Worm (Caenorhabditis elegans): ENCODE measurements around the gene clec-197.

The clec-197 gene

DNA sequence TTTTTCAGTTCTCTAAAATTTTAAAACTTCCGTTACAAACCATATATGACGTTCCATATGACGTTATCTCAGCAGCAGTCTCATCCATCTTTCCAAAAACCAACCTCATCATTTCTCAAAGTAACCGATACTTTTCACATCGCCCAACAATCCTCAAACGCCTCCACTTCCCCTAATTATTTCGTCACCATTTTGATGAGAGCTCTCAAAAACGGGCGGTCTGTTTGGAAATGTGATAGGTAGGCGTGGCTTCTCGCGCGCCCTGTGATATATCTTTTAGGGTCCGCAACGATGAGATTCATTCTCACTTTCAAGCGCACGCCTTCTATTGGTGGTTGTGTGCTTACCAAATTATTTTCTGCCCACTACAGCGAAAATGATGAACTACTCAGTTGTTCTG is 21.8 kb upstream of the clec-197 start, which contains the start of gene trh-1:
trh-1 (plus strand) TSS at position 301 of the 400 bp plus-strand sequence.
- TF ChIP-seq isw-1 (GFP tag; IDR thresholded peaks at IDR 0.05) (no peak), fkh-8 (tag; optimal IDR thresholded peaks at IDR 0.05) (no peak), egl-13 (tag; optimal IDR thresholded peaks at IDR 0.05) (no peak), unc-130 (tag; optimal IDR thresholded peaks at IDR 0.05) (no peak), blmp-1 (tag; optimal IDR thresholded peaks at IDR 0.05) (no peak)

DNA sequence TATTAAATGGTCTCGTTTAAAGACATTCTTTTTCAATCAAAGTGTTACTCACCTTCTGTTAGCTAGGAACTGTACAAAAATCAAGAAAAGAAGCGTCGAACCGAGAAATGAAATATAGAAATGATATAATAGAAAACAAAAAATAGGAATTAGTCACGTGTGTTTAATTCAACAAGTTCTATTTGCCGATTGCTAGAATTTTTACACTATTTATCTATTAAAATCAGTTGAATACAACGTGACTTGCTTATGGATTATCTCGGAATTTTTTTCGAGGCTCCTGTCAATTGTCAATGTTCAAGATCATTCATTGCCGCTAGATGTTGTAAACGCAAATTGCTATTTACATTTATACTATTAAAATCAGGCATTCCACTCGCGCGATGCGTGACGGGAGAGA is 20.8 kb upstream of the clec-197 start, which contains the start of gene zipt-17:
zipt-17 (minus strand) TSS at position 101 of the 400 bp plus-strand sequence.
- no peak for TF ChIP-seq nhr-71 (tag; optimal IDR thresholded peaks at IDR 0.05)
- TF ChIP-seq zag-1 (tag; optimal IDR thresholded peaks at IDR 0.05) = no peak
- no peak for TF ChIP-seq C34B4.2 (tag; optimal IDR thresholded peaks at IDR 0.05)
- no peak for TF ChIP-seq sup-37 (GFP tag; optimal IDR thresholded peaks at IDR 0.05)
- no peak for TF ChIP-seq ces-1 (GFP tag; optimal IDR thresholded peaks at IDR 0.05)
- TF ChIP-seq nhr-77 (tag; optimal IDR thresholded peaks at IDR 0.05) = no peak
- TF ChIP-seq pqm-1 (tag; optimal IDR thresholded peaks at IDR 0.05) = no peak
- TF ChIP-seq nhr-85 (tag) = no peak
- TF ChIP-seq ceh-90 (tag; optimal IDR thresholded peaks at IDR 0.05) = no peak
- no peak for TF ChIP-seq grh-1 (GFP tag; IDR thresholded peaks at IDR 0.05)
- TF ChIP-seq sox-4 (tag; optimal IDR thresholded peaks at IDR 0.05) = no peak
- TF ChIP-seq unc-62 (GFP tag; optimal IDR thresholded peaks at IDR 0.05) = no peak
- TF ChIP-seq snu-23 (GFP tag; optimal IDR thresholded peaks at IDR 0.05) = no peak

DNA sequence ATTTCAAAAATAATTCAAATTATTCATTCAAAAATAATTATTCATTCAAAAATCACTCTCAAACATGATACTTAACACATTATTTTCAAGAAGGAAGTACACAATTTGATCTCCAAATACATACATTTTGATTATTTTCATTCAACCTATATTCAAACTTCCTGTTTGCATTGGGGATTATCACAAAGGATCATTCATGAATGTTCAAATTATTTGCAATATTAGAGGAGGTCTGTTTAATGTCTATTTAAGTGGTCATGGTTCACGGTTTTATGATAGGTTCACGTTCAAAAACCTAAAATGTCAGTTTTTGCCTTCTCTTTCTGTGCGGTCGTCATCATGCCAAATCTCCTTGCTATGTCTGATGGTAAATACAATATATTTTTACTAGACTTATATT is 14.6 kb upstream of the clec-197 start, which contains the start of gene clec-202:
clec-202 (plus strand) TSS at position 301 of the 400 bp plus-strand sequence.
- no peak for TF ChIP-seq nhr-28 (tag; optimal IDR thresholded peaks at IDR 0.05)
- no peak for TF ChIP-seq zag-1 (tag; optimal IDR thresholded peaks at IDR 0.05)

DNA sequence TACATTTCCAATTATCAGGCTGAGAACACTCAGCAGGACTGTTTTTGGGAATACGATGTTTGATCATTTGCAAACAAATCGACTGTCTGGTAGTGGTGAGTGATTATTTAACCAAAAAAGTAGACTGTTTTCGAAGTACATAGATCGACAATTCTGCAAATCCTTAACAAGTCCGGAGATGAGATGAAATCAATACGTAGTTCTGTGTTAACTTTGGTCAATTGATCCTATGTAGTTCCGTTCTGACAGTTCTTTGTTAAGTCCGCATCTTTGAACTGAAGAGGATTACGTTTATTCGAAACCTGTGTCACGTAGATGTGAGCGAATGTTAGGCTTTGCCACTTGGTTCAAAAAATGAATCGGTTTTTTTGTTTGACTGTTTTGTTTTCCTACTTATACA is 5.1 kb upstream of the clec-197 start, which contains the start of gene clec-199:
clec-199 (plus strand) TSS at position 301 of the 400 bp plus-strand sequence.
- TF ChIP-seq zip-4 (GFP tag; optimal IDR thresholded peaks at IDR 0.05) = no peak
- TF ChIP-seq snpc-4 (tag; optimal IDR thresholded peaks at IDR 0.05) = no peak
- no peak for TF ChIP-seq nhr-76 (tag; optimal IDR thresholded peaks at IDR 0.05)
- no peak for TF ChIP-seq sup-37 (GFP tag; optimal IDR thresholded peaks at IDR 0.05)
- no peak for TF ChIP-seq fkh-4 (tag; optimal IDR thresholded peaks at IDR 0.05; ENCODE audit: borderline replicate concordance)
- no peak for TF ChIP-seq lin-15B (tag; optimal IDR thresholded peaks at IDR 0.05)
- TF ChIP-seq unc-30 (tag; optimal IDR thresholded peaks at IDR 0.05) = no peak
- TF ChIP-seq blmp-1 (tag; optimal IDR thresholded peaks at IDR 0.05) = no peak

DNA sequence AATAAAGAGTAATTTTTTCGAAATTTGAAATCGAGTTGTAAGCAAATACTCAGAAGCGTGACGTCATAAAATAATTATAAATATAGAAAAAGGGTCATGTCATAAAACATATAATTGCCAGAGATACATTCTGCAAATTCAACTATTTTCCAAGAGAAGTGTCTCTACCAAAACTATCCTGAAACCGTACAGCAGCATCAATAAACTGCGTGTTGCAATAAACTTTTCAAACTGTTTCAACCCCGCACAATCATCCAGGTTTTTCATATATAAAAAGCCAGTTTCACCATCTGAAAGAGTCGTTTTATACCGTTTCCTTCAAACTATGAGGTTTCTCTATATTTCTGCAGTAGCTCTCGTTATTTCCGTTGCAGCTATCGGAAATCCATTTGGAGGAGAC is 3.0 kb downstream of the clec-197 start, which contains the start of gene C49C3.11:
C49C3.11 (plus strand) TSS at position 301 of the 400 bp plus-strand sequence.
- TF ChIP-seq nhr-90 (tag; optimal IDR thresholded peaks at IDR 0.05; ENCODE audit: poor library complexity) = no peak
- no peak for TF ChIP-seq skn-1 (tag; optimal IDR thresholded peaks at IDR 0.05)
- no peak for TF ChIP-seq lin-39 (tag; optimal IDR thresholded peaks at IDR 0.05)
- TF ChIP-seq ztf-4 (tag; optimal IDR thresholded peaks at IDR 0.05) = no peak
- TF ChIP-seq nhr-20 (tag; optimal IDR thresholded peaks at IDR 0.05) = no peak
- no peak for TF ChIP-seq lin-15B (tag; optimal IDR thresholded peaks at IDR 0.05)
- TF ChIP-seq aly-2 (tag; optimal IDR thresholded peaks at IDR 0.05) = no peak
- TF ChIP-seq elt-3 (tag; optimal IDR thresholded peaks at IDR 0.05) = no peak
- TF ChIP-seq ets-5 (GFP tag; IDR thresholded peaks at IDR 0.05) = no peak

DNA sequence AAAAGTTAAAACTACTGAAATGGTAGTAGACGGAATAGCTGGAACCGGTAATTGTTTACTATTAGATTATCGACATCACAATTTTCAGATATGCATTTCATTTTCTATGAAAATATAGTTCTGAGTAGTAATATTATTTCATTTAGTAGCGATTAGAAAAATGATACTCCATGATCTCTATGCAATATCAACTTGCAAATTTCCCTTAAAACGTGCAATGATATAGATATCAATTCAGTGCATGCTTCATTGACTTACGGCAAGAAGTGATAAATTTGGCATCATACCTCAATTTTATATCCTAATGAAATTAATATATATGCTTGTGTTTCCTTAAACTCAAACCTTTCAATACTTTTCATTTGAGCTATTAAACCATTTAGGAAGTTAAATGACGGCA is 3.8 kb downstream of the clec-197 start, which contains the start of gene C49C3.21:
C49C3.21 (plus strand) TSS at position 301 of the 400 bp plus-strand sequence.
- no peak for TF ChIP-seq mef-2 (tag; optimal IDR thresholded peaks at IDR 0.05)
- no peak for TF ChIP-seq unc-62 (GFP tag; optimal IDR thresholded peaks at IDR 0.05)

All from whole organism, L1 larva.